Worm (Caenorhabditis elegans): ENCODE results near the gene R148.7.

R148.7 gene

DNA sequence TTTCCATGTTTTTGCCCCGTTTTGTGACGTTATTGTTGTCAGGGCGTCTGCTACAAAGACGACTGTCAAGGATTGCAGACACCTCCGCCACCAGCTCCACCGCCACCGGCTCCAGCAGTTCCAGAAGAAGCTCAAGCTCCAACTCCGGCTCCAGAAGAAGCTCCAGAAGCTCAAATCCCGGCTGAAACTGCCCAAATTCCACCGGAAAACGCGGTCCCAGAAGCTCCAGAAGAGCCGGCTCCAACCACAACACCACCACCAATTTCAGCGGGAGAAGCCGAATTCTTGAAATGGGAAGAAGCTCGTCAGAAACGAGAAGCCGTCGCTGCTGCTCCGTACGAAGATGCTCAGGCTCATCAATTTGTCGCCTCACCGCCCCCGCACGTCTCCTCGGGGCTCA lies 21.4 kb downstream of the R148.7 start (continued):
- no peak for TF ChIP-seq zim-3 (tag; optimal IDR thresholded peaks at IDR 0.05)
- TF ChIP-seq ztf-28 (GFP tag; IDR thresholded peaks at IDR 0.05), result no peak
- TF ChIP-seq hlh-12 (tag; optimal IDR thresholded peaks at IDR 0.05), result no peak
- no peak for TF ChIP-seq rec-8 (tag; optimal IDR thresholded peaks at IDR 0.05)
- TF ChIP-seq K11D2.4 (GFP tag; IDR thresholded peaks at IDR 0.05), result no peak
- peak; percentile 69; the same call in 1 of the 2 replicates for TF ChIP-seq egrh-3 (GFP tag; IDR thresholded peaks at IDR 0.05)
- no peak for TF ChIP-seq C06A6.2 (GFP tag; conservative IDR thresholded peaks at IDR 0.05)
- no peak for TF ChIP-seq nhr-27 (tag; optimal IDR thresholded peaks at IDR 0.05)
- TF ChIP-seq lin-26 (GFP tag; IDR thresholded peaks at IDR 0.05), result 0 out of 2 replicates have a peak, but pooled peaks have one; percentile 14
- no peak for TF ChIP-seq hsf-1 (GFP tag; IDR thresholded peaks at IDR 0.05)

DNA sequence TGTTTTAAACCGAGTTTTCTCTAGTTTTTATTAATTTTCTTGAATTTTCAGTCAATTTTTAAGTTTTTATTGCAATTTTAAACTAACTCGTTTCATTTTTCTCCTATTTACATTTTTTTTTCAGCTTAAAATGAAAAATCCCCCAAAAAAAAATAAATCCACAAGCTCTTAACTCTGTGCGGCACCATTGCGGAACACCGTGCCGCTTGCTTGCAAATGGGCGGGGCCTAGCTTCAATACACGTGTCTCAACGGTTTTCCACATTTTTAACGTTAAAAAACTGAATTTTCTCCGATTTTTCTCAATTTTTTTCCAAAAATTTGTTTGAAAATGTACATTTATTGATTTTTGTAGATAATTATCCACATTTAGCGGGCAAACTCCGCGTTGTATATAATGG lies 23.2 kb downstream of the R148.7 start, which contains the start of gene R148.3:
Gene R148.3 (plus strand): TSS at position 347 of the 400 bp plus-strand sequence.
- peak; percentile 48 for TF ChIP-seq snpc-3.4 (tag; optimal IDR thresholded peaks at IDR 0.05)
- no peak for TF ChIP-seq efl-1 (GFP tag; optimal IDR thresholded peaks at IDR 0.05)
- 0 out of 2 replicates have a peak, but pooled peaks have one; percentile 16 for TF ChIP-seq K11D2.4 (GFP tag; IDR thresholded peaks at IDR 0.05)
- no peak for TF ChIP-seq cebp-1 (GFP tag; IDR thresholded peaks at IDR 0.05)
- peak; percentile 38 for TF ChIP-seq cebp-1 (tag; optimal IDR thresholded peaks at IDR 0.05)
- TF ChIP-seq ceh-100 (GFP tag; IDR thresholded peaks at IDR 0.05), result no peak
- no peak for TF ChIP-seq dpl-1 (GFP tag; optimal IDR thresholded peaks at IDR 0.05)
- no peak for TF ChIP-seq chd-7 (tag; optimal IDR thresholded peaks at IDR 0.05)
- peak; percentile 81 for TF ChIP-seq snpc-1.3 (tag; optimal IDR thresholded peaks at IDR 0.05; ENCODE audit: insufficient read depth)
- no peak for TF ChIP-seq zim-3 (tag; optimal IDR thresholded peaks at IDR 0.05)
- no peak for TF ChIP-seq lag-1 (GFP tag; IDR thresholded peaks at IDR 0.05)
- peak; percentile 75 for TF ChIP-seq C06A6.2 (GFP tag; conservative IDR thresholded peaks at IDR 0.05)
- TF ChIP-seq hmg-20 (GFP tag; IDR thresholded peaks at IDR 0.05), result no peak
- TF ChIP-seq gei-17 (GFP tag; optimal IDR thresholded peaks at IDR 0.05), result no peak
- TF ChIP-seq snpc-4 (GFP tag; optimal IDR thresholded peaks at IDR 0.05), result no peak
- peak in 2 of 4 experiments; percentile 22 to 29 for TF ChIP-seq snpc-4 (tag; optimal IDR thresholded peaks at IDR 0.05)
- TF ChIP-seq ztf-18 (tag; optimal IDR thresholded peaks at IDR 0.05), result peak; percentile 73
- 0 out of 2 replicates have a peak, but pooled peaks have one; percentile 30 for TF ChIP-seq nfyb-1 (GFP tag; IDR thresholded peaks at IDR 0.05)
- TF ChIP-seq ztf-6 (GFP tag; IDR thresholded peaks at IDR 0.05), result no peak
- no peak for TF ChIP-seq bed-2 (GFP tag; IDR thresholded peaks at IDR 0.05)
- peak; percentile 49 for TF ChIP-seq F33H1.4 (GFP tag; IDR thresholded peaks at IDR 0.05)
- no peak for TF ChIP-seq madf-8 (GFP tag; conservative IDR thresholded peaks at IDR 0.05)
- TF ChIP-seq F57C9.4 (tag; optimal IDR thresholded peaks at IDR 0.05), result no peak
- no peak for TF ChIP-seq ekl-4 (GFP tag; IDR thresholded peaks at IDR 0.05)
- no peak for TF ChIP-seq F37B4.10 (GFP tag; IDR thresholded peaks at IDR 0.05)
- TF ChIP-seq xnd-1 (tag; optimal IDR thresholded peaks at IDR 0.05), result peak; percentile 45
- TF ChIP-seq F57A8.1 (GFP tag; optimal IDR thresholded peaks at IDR 0.05), result no peak
- TF ChIP-seq let-607 (tag; optimal IDR thresholded peaks at IDR 0.05), result peak; percentile 92 to 96
- 0 out of 2 replicates have a peak, but pooled peaks have one; percentile 15 for TF ChIP-seq rcor-1 (GFP tag; IDR thresholded peaks at IDR 0.05)
- no peak for TF ChIP-seq aptf-3 (GFP tag; IDR thresholded peaks at IDR 0.05)
- no peak for TF ChIP-seq F55B11.4 (tag; optimal IDR thresholded peaks at IDR 0.05; ENCODE audit: borderline replicate concordance, insufficient read depth)
- 0 out of 2 replicates have a peak, but pooled peaks have one; percentile 30 for TF ChIP-seq B0019.2 (GFP tag; conservative IDR thresholded peaks at IDR 0.05)
- TF ChIP-seq attf-3 (GFP tag; conservative IDR thresholded peaks at IDR 0.05), result no peak
- TF ChIP-seq athp-1 (tag; optimal IDR thresholded peaks at IDR 0.05), result no peak
- TF ChIP-seq nhr-27 (tag; optimal IDR thresholded peaks at IDR 0.05), result no peak
- TF ChIP-seq nhr-120 (GFP tag; IDR thresholded peaks at IDR 0.05), result no peak
- no peak for TF ChIP-seq hlh-26 (GFP tag; conservative IDR thresholded peaks at IDR 0.05)
- no peak for TF ChIP-seq lir-1 (GFP tag; conservative IDR thresholded peaks at IDR 0.05)
- peak; percentile 7 for TF ChIP-seq unc-130 (GFP tag; optimal IDR thresholded peaks at IDR 0.05)
- TF ChIP-seq nfya-1 (tag; optimal IDR thresholded peaks at IDR 0.05; ENCODE audit: borderline replicate concordance, insufficient read depth), result no peak
